Worm (Caenorhabditis elegans): ENCODE measurements around the gene xbp-1.
A peak's percentile ranks its signal among the peaks of the same experiment; 100 is the strongest.

xbp-1 gene

DNA sequence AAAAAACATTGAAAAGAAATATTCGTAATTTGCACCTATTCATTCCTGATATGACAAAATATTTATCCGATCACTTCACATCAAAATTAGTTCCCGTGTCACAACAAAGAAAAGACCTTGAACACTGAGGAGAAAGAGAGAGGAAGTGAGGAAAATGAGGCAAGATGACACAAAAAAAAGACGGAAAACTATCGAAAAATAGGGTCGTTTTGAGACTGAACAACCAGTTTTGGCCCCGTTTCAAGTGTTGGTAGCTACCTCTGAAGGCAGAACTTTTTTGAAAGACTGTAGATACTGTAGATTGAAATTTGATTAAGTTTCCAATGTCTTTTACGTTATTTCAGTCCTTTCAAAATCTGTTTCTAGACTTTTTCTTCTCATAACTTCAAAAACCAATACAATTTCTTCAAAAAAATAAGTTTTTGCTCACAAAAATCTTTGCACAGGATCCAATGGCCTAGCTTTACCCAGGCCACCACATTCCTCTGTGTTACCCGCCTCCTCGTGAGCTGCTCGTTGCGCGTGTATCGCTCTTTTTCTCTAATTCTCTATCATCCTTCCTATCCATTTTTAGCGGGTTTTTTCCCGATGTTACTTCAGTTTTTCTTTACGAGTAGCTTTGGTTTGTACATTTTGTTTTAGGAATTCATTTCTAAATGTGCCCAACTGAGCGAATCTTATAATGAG is 2.8 kb downstream of the xbp-1 start (continued):
- no peak for TF ChIP-seq set-16 (GFP tag; IDR thresholded peaks at IDR 0.05)
- TF ChIP-seq ctbp-1 (GFP tag; IDR thresholded peaks at IDR 0.05) = no peak
- no peak for TF ChIP-seq mxl-2 (GFP tag; conservative IDR thresholded peaks at IDR 0.05)
- TF ChIP-seq Y75B8A.6 (GFP tag; IDR thresholded peaks at IDR 0.05) = no peak
- TF ChIP-seq snpc-1.2 (GFP tag; IDR thresholded peaks at IDR 0.05) = no peak
- TF ChIP-seq ztf-7 (tag; optimal IDR thresholded peaks at IDR 0.05) = no peak
- TF ChIP-seq ama-1 (optimal IDR thresholded peaks at IDR 0.05) = no peak
- TF ChIP-seq nhr-76 (tag; optimal IDR thresholded peaks at IDR 0.05) = no peak
- TF ChIP-seq ztf-11 (tag; optimal IDR thresholded peaks at IDR 0.05) = no peak
- TF ChIP-seq fkh-10 (GFP tag; optimal IDR thresholded peaks at IDR 0.05) = peak; percentile 12
- TF ChIP-seq tag-97 (GFP tag; IDR thresholded peaks at IDR 0.05) = no peak
- no peak for TF ChIP-seq dve-1 (tag; optimal IDR thresholded peaks at IDR 0.05; ENCODE audit: insufficient read depth)
- peak; percentile 52; the same call in 1 of the 2 replicates for TF ChIP-seq Y48G9A.11 (GFP tag; IDR thresholded peaks at IDR 0.05)
- no peak for TF ChIP-seq zip-2 (tag; optimal IDR thresholded peaks at IDR 0.05)
- no peak for TF ChIP-seq daf-12 (tag; optimal IDR thresholded peaks at IDR 0.05)
- TF ChIP-seq tra-1 (GFP tag; IDR thresholded peaks at IDR 0.05) = no peak
- TF ChIP-seq nhr-111 (GFP tag; optimal IDR thresholded peaks at IDR 0.05) = no peak
- no peak for TF ChIP-seq R02D3.7 (tag; optimal IDR thresholded peaks at IDR 0.05)
- TF ChIP-seq rbr-2 (tag; optimal IDR thresholded peaks at IDR 0.05) = peak; percentile 45
- no peak for TF ChIP-seq zfp-3 (GFP tag; conservative IDR thresholded peaks at IDR 0.05)
- no peak for TF ChIP-seq snpc-4 (tag; optimal IDR thresholded peaks at IDR 0.05)
- peak; percentile 68 for TF ChIP-seq hmg-1.1 (GFP tag; IDR thresholded peaks at IDR 0.05)
- TF ChIP-seq nhr-102 (tag; optimal IDR thresholded peaks at IDR 0.05) = no peak
- TF ChIP-seq dmd-9 (GFP tag; IDR thresholded peaks at IDR 0.05) = no peak
- no peak for TF ChIP-seq lin-29 (GFP tag; IDR thresholded peaks at IDR 0.05)
- no peak for TF ChIP-seq T26A8.4 (GFP tag; IDR thresholded peaks at IDR 0.05)
- TF ChIP-seq zag-1 (tag; optimal IDR thresholded peaks at IDR 0.05) = no peak
- TF ChIP-seq jun-1 (tag; optimal IDR thresholded peaks at IDR 0.05) = no peak
- TF ChIP-seq duxl-1 (tag; optimal IDR thresholded peaks at IDR 0.05; ENCODE audit: poor library complexity) = no peak
- TF ChIP-seq zip-11 (GFP tag; IDR thresholded peaks at IDR 0.05) = no peak
- TF ChIP-seq hlh-30 (tag; optimal IDR thresholded peaks at IDR 0.05; ENCODE audit: insufficient read depth) = peak; percentile 95
- TF ChIP-seq ZK546.5 (tag; optimal IDR thresholded peaks at IDR 0.05) = no peak
- TF ChIP-seq spr-1 (tag; optimal IDR thresholded peaks at IDR 0.05) = no peak
- peak; percentile 30; the same call in 1 of the 2 replicates for TF ChIP-seq lin-38 (GFP tag; IDR thresholded peaks at IDR 0.05)
- TF ChIP-seq F49E8.2 (tag; optimal IDR thresholded peaks at IDR 0.05; ENCODE audit: borderline replicate concordance) = no peak
- TF ChIP-seq unc-62 (GFP tag; optimal IDR thresholded peaks at IDR 0.05 in 1 of 2) = no peak
- no peak for TF ChIP-seq unc-62 (tag; optimal IDR thresholded peaks at IDR 0.05)
- TF ChIP-seq dmd-6 (GFP tag; IDR thresholded peaks at IDR 0.05) = 0 out of 2 replicates have a peak, but pooled peaks have one; percentile 9
- TF ChIP-seq aly-2 (tag; optimal IDR thresholded peaks at IDR 0.05) = no peak
- TF ChIP-seq egl-27 (tag; optimal IDR thresholded peaks at IDR 0.05) = no peak
- TF ChIP-seq nhr-48 (tag; optimal IDR thresholded peaks at IDR 0.05) = no peak
- TF ChIP-seq madf-9 (GFP tag; conservative IDR thresholded peaks at IDR 0.05) = no peak
- no peak for TF ChIP-seq daf-16 (GFP tag; optimal IDR thresholded peaks at IDR 0.05)
- TF ChIP-seq daf-16 (tag; optimal IDR thresholded peaks at IDR 0.05) = no peak
- no peak for TF ChIP-seq nhr-77 (tag; optimal IDR thresholded peaks at IDR 0.05)
